Worm (Caenorhabditis elegans) whole organism, L4 larva: ENCODE data around the gene rps-16.

ENCODE experiments used
- F49E8.2 ChIP-seq: sonication (generic microtip); optimal IDR thresholded peaks from 2 replicates; lab custom pipeline; 2016; ENCODE audit warnings: missing compliant biosample characterization, mild to moderate bottlenecking, missing genetic modification characterization, borderline replicate concordance
- R02D3.7 ChIP-seq: fragments of 150-350 bp; sonication (generic microtip); optimal IDR thresholded peaks from 3 replicates; lab custom pipeline; 2014; ENCODE audit warnings: missing biosample characterization, missing genetic modification characterization
- T26A8.4 ChIP-seq: fragments of 200-800 bp; sonication (Bioruptor generic); IDR thresholded peaks from 2 replicates; pipeline ENCODE4 v1.3.6; 2022; ENCODE audit warnings: missing genetic modification characterization, missing compliant biosample characterization
- Y5F2A.4 ChIP-seq: fragments of 200-800 bp; sonication (Bioruptor generic); optimal IDR thresholded peaks from 2 replicates; lab custom pipeline; 2018; ENCODE audit warnings: mild to moderate bottlenecking, missing genetic modification characterization, missing compliant biosample characterization
- ZK546.5 ChIP-seq, 2 experiments: sonication (generic microtip); optimal IDR thresholded peaks; 2 replicates each; lab custom pipeline; 2017; ENCODE audit warnings: missing biosample characterization in 2 of 2, missing genetic modification characterization in 2 of 2
- aha-1 ChIP-seq: fragments of 150-350 bp; peaks from one replicate; lab custom pipeline; 2014; ENCODE audit warnings: missing biosample characterization, missing genetic modification characterization
- aly-2 ChIP-seq: sonication (generic microtip); optimal IDR thresholded peaks from 2 replicates; lab custom pipeline; 2018; ENCODE audit warnings: missing biosample characterization, missing genetic modification characterization
- ama-1 ChIP-seq: fragments of 150-350 bp; optimal IDR thresholded peaks from 2 replicates; lab custom pipeline; 2014; ENCODE audit warnings: inconsistent platforms, mixed read lengths
- arid-1 ChIP-seq: fragments of 200-800 bp; sonication (Bioruptor generic); conservative IDR thresholded peaks from 2 replicates; pipeline ENCODE4 v1.3.6; 2022; ENCODE audit warnings: missing genetic modification reagents, missing genetic modification characterization, missing compliant biosample characterization
- ceh-20 ChIP-seq: fragments of 200-800 bp; sonication (Bioruptor generic); IDR thresholded peaks from 2 replicates; pipeline ENCODE4 v1.3.6; 2022; ENCODE audit warnings: missing genetic modification reagents, missing genetic modification characterization, missing compliant biosample characterization
- ceh-28 ChIP-seq: fragments of 150-350 bp; optimal IDR thresholded peaks from 2 replicates; lab custom pipeline; 2014; ENCODE audit warnings: missing biosample characterization, missing genetic modification reagents, missing genetic modification characterization
- ceh-32 ChIP-seq: sonication (generic microtip); optimal IDR thresholded peaks from 2 replicates; lab custom pipeline; 2016; ENCODE audit warnings: mild to moderate bottlenecking, missing genetic modification characterization, missing compliant biosample characterization; ENCODE audit not compliant: poor library complexity
- ceh-44 ChIP-seq: fragments of 200-800 bp; sonication (Bioruptor generic); IDR thresholded peaks from 2 replicates; pipeline ENCODE4 v1.3.6; 2022; ENCODE audit warnings: missing genetic modification reagents, missing genetic modification characterization, missing compliant biosample characterization
- ceh-62 ChIP-seq: sonication (generic microtip); optimal IDR thresholded peaks from 2 replicates; lab custom pipeline; 2017; ENCODE audit warnings: missing biosample characterization, missing genetic modification characterization
- ceh-82 ChIP-seq: sonication (generic microtip); optimal IDR thresholded peaks from 2 replicates; lab custom pipeline; 2017; ENCODE audit warnings: missing biosample characterization, missing genetic modification characterization
- ces-1 ChIP-seq: fragments of 150-350 bp; sonication (generic microtip); optimal IDR thresholded peaks from 4 replicates; lab custom pipeline; 2014; ENCODE audit warnings: missing biosample characterization, missing genetic modification reagents, missing genetic modification characterization
- ctbp-1 ChIP-seq: fragments of 200-800 bp; sonication (Bioruptor generic); IDR thresholded peaks from 2 replicates; pipeline ENCODE4 v1.3.6; 2022; ENCODE audit warnings: missing genetic modification reagents, missing genetic modification characterization, missing compliant biosample characterization
- daf-12 ChIP-seq: fragments of 150-350 bp; optimal IDR thresholded peaks from 2 replicates; lab custom pipeline; 2014; ENCODE audit warnings: missing biosample characterization, missing genetic modification reagents, missing genetic modification characterization
- daf-16 ChIP-seq, 3 experiments: sonication (generic microtip); optimal IDR thresholded peaks; 2 replicates each; lab custom pipeline; 2016 to 2017; ENCODE audit warnings: missing genetic modification characterization in 3 of 3, missing genetic modification reagents in 3 of 3, mild to moderate bottlenecking in 2 of 3, missing compliant biosample characterization in 2 of 3, missing biosample characterization in 1 of 3, moderate library complexity in 1 of 3
- daf-8 ChIP-seq: fragments of 200-800 bp; sonication (Bioruptor generic); IDR thresholded peaks from 2 replicates; pipeline ENCODE4 v1.3.6; 2022; ENCODE audit warnings: missing genetic modification characterization, missing compliant biosample characterization
- dmd-8 ChIP-seq: fragments of 200-800 bp; sonication (Bioruptor generic); IDR thresholded peaks from 2 replicates; pipeline ENCODE4 v1.3.6; 2022; ENCODE audit warnings: missing genetic modification characterization, missing compliant biosample characterization
- dpl-1 ChIP-seq: fragments of 150-350 bp; optimal IDR thresholded peaks from 2 replicates; lab custom pipeline; 2014; ENCODE audit warnings: missing biosample characterization, missing genetic modification reagents, missing genetic modification characterization
- duxl-1 ChIP-seq: sonication (generic microtip); optimal IDR thresholded peaks from 2 replicates; lab custom pipeline; 2016; ENCODE audit warnings: mild to moderate bottlenecking, missing genetic modification characterization, moderate library complexity, missing compliant biosample characterization; ENCODE audit not compliant: poor library complexity
- egl-43 ChIP-seq: fragments of 200-800 bp; sonication (Bioruptor generic); IDR thresholded peaks from 2 replicates; pipeline ENCODE4 v1.3.6; 2022; ENCODE audit warnings: missing genetic modification reagents, missing genetic modification characterization, missing compliant biosample characterization
- gei-8 ChIP-seq: fragments of 200-800 bp; sonication (Bioruptor generic); optimal IDR thresholded peaks from 2 replicates; lab custom pipeline; 2018; ENCODE audit warnings: mild to moderate bottlenecking, missing genetic modification characterization, missing compliant biosample characterization
- lim-7 ChIP-seq: fragments of 200-800 bp; sonication (Bioruptor generic); IDR thresholded peaks from 2 replicates; pipeline ENCODE4 v1.3.6; 2022; ENCODE audit warnings: missing genetic modification characterization, missing compliant biosample characterization
- lin-15B ChIP-seq: fragments of 150-350 bp; sonication (generic microtip); optimal IDR thresholded peaks from 3 replicates; lab custom pipeline; 2014; ENCODE audit warnings: missing biosample characterization, missing genetic modification characterization
- lin-38 ChIP-seq: fragments of 200-800 bp; sonication (Bioruptor generic); IDR thresholded peaks from 2 replicates; pipeline ENCODE4 v1.3.6; 2022; ENCODE audit warnings: missing genetic modification reagents, missing genetic modification characterization, missing compliant biosample characterization
- lsy-2 ChIP-seq, 2 experiments: fragments of 150-350 bp in 1 of 2; sonication (generic microtip) in 1 of 2; optimal IDR thresholded peaks; 2 replicates each; lab custom pipeline; 2014 to 2017; ENCODE audit warnings: missing biosample characterization in 2 of 2, missing genetic modification characterization in 2 of 2
- madf-5 ChIP-seq, 2 experiments: fragments of 200-800 bp; sonication (Bioruptor generic); IDR thresholded peaks; 2 replicates each; pipeline ENCODE4 v1.3.6; 2022; ENCODE audit warnings: missing compliant biosample characterization in 2 of 2, missing genetic modification characterization in 2 of 2
- madf-9 ChIP-seq: fragments of 200-800 bp; sonication (Bioruptor generic); conservative IDR thresholded peaks from 2 replicates; pipeline ENCODE4 v1.3.6; 2022; ENCODE audit warnings: missing genetic modification reagents, missing genetic modification characterization, missing compliant biosample characterization
- mep-1 ChIP-seq: fragments of 150-350 bp; sonication (generic microtip); optimal IDR thresholded peaks from 3 replicates; lab custom pipeline; 2014; ENCODE audit warnings: missing biosample characterization, missing genetic modification characterization
- mes-2 ChIP-seq: sonication (generic microtip); optimal IDR thresholded peaks from 2 replicates; lab custom pipeline; 2016; ENCODE audit warnings: missing genotype, mild to moderate bottlenecking, missing genetic modification characterization, missing compliant biosample characterization; ENCODE audit not compliant: poor library complexity, severe bottlenecking
- mxl-3 ChIP-seq: fragments of 200-800 bp; sonication (Bioruptor generic); optimal IDR thresholded peaks from 2 replicates; lab custom pipeline; 2018; ENCODE audit warnings: mild to moderate bottlenecking, missing genetic modification characterization, missing compliant biosample characterization
- nhr-10 ChIP-seq: fragments of 150-350 bp; optimal IDR thresholded peaks from 2 replicates; lab custom pipeline; 2014; ENCODE audit warnings: missing biosample characterization, missing genetic modification characterization
- nhr-102 ChIP-seq: sonication (generic microtip); optimal IDR thresholded peaks from 2 replicates; lab custom pipeline; 2016; ENCODE audit warnings: mild to moderate bottlenecking, missing genetic modification characterization, moderate library complexity, missing compliant biosample characterization
- nhr-237 ChIP-seq: sonication (generic microtip); optimal IDR thresholded peaks from 2 replicates; lab custom pipeline; 2017; ENCODE audit warnings: missing biosample characterization, missing genetic modification characterization
- nhr-28 ChIP-seq: fragments of 150-350 bp; optimal IDR thresholded peaks from 2 replicates; lab custom pipeline; 2014; ENCODE audit warnings: missing biosample characterization, missing genetic modification characterization
- nhr-48 ChIP-seq: sonication (generic microtip); optimal IDR thresholded peaks from 2 replicates; lab custom pipeline; 2016; ENCODE audit warnings: mild to moderate bottlenecking, missing genetic modification characterization, missing compliant biosample characterization
- sdz-12 ChIP-seq: fragments of 200-800 bp; sonication (Bioruptor generic); optimal IDR thresholded peaks from 2 replicates; lab custom pipeline; 2018; ENCODE audit warnings: mild to moderate bottlenecking, missing genetic modification characterization, missing compliant biosample characterization
- snpc-1.2 ChIP-seq: fragments of 200-800 bp; sonication (Bioruptor generic); IDR thresholded peaks from 2 replicates; pipeline ENCODE4 v1.3.6; 2022; ENCODE audit warnings: missing genetic modification reagents, missing genetic modification characterization, missing compliant biosample characterization
- snpc-4 ChIP-seq: fragments of 150-350 bp; optimal IDR thresholded peaks from 2 replicates; lab custom pipeline; 2014; ENCODE audit warnings: missing biosample characterization, missing genetic modification characterization
- spr-3 ChIP-seq: fragments of 200-800 bp; sonication (Bioruptor generic); optimal IDR thresholded peaks from 2 replicates; lab custom pipeline; 2018; ENCODE audit warnings: mild to moderate bottlenecking, missing genetic modification characterization, missing compliant biosample characterization
- tag-97 ChIP-seq: fragments of 200-800 bp; sonication (Bioruptor generic); IDR thresholded peaks from 2 replicates; pipeline ENCODE4 v1.3.6; 2022; ENCODE audit warnings: missing genetic modification characterization, missing compliant biosample characterization
- tra-1 ChIP-seq: fragments of 200-800 bp; sonication (Bioruptor generic); IDR thresholded peaks from 2 replicates; pipeline ENCODE4 v1.3.6; 2022; ENCODE audit warnings: missing genetic modification reagents, missing genetic modification characterization, missing compliant biosample characterization
- unc-62 ChIP-seq, 3 experiments: fragments of 150-350 bp in 1 of 3; sonication (generic microtip); optimal IDR thresholded peaks in 2 of 3; peaks in 1 of 3; 1 replicate in 1 of 3; 2 replicates in 2 of 3; lab custom pipeline; 2014 to 2017; ENCODE audit warnings: missing biosample characterization in 3 of 3, missing genetic modification characterization in 3 of 3, missing genetic modification reagents in 3 of 3, missing genotype in 1 of 3
- zag-1 ChIP-seq: fragments of 150-350 bp; optimal IDR thresholded peaks from 2 replicates; lab custom pipeline; 2014; ENCODE audit warnings: missing biosample characterization, missing genetic modification characterization
- zip-2 ChIP-seq: fragments of 150-350 bp; optimal IDR thresholded peaks from 2 replicates; lab custom pipeline; 2014; ENCODE audit warnings: missing biosample characterization, missing genetic modification characterization
- ztf-11 ChIP-seq: fragments of 150-350 bp; optimal IDR thresholded peaks from 2 replicates; lab custom pipeline; 2014; ENCODE audit warnings: missing biosample characterization, missing genetic modification characterization
- ztf-7 ChIP-seq: fragments of 150-350 bp; optimal IDR thresholded peaks from 2 replicates; lab custom pipeline; 2014; ENCODE audit warnings: missing biosample characterization, missing genetic modification characterization

rps-16 gene

DNA sequence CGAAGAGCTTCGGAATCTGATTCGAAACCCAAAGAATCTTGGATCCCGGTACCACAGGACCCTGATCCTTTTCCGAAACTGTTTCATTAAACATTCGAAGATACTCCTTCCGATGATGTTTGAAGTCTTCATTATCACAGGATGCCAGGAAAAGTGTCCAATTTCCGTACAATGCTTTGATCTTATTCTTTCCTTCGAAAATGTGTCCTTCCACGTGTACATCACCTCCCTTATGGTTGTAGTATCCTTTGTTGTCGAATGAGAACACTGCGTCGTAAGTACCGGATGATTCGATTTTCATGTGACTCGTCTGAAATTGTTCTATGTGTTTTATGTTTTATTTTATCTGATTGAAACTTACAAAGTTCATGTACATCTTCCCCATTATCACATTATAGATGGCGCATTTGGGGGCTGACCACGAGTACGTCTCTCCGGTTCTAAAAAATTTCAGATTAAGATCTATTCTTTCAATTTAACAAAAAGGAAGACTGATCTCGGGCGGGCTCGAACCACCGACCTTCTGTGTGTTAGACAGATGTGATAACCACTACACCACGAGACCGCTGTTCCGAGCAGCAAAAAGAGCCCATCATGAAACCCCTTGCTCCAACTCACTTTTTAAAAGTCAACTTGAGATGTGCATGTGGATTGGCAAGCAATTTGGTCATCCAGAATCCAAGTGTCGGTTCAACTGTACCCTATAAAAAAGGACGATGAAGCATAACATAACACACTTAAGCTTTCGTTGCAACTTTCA, 12.4 kb upstream of the rps-16 start (continued):
- no peak for TF ChIP-seq zip-2 (tag; lab: Kevin White, UChicago)
- TF ChIP-seq lin-15B (tag; lab: Kevin White, UChicago), result no peak
- TF ChIP-seq ces-1, result no peak
- TF ChIP-seq tra-1 (GFP tag; lab: Robert Waterston, UW), result no peak
- no peak for TF ChIP-seq Y5F2A.4 (GFP tag; lab: Kevin White, UChicago)
- TF ChIP-seq daf-16 (GFP tag; optimal IDR thresholded peaks at IDR 0.05; lab: Kevin White, UChicago), result no peak
- TF ChIP-seq daf-16 (tag; optimal IDR thresholded peaks at IDR 0.05; lab: Kevin White, UChicago), result no peak
- 0 out of 2 replicates have a peak, but pooled peaks have one; percentile 43 for TF ChIP-seq snpc-1.2 (GFP tag; lab: Robert Waterston, UW)
- no peak for TF ChIP-seq dpl-1 (GFP tag; lab: Kevin White, UChicago)
- peak; percentile 40; the same call in 1 of the 2 replicates for TF ChIP-seq T26A8.4 (GFP tag; lab: Robert Waterston, UW)
- TF ChIP-seq nhr-237 (tag; lab: Kevin White, UChicago), result no peak
- no peak for TF ChIP-seq sdz-12 (GFP tag; lab: Kevin White, UChicago)
- TF ChIP-seq nhr-10 (tag; lab: Kevin White, UChicago), result no peak
- TF ChIP-seq daf-12, result no peak
- TF ChIP-seq egl-43 (GFP tag; lab: Robert Waterston, UW), result no peak; the same call in 1 of the 2 replicates
- no peak for TF ChIP-seq ceh-62 (tag; lab: Kevin White, UChicago)
- no peak for TF ChIP-seq R02D3.7 (tag; lab: Kevin White, UChicago)
- no peak for TF ChIP-seq spr-3
- peak; percentile 46 for TF ChIP-seq aha-1 (tag; lab: Kevin White, UChicago)
- TF ChIP-seq duxl-1 (tag; lab: Kevin White, UChicago), result no peak
- no peak for TF ChIP-seq snpc-4 (tag; lab: Kevin White, UChicago)
- TF ChIP-seq lin-38, result peak; percentile 66
- TF ChIP-seq ceh-32, result no peak
- no peak for TF ChIP-seq ama-1 (lab: Kevin White, UChicago)
- TF ChIP-seq ceh-44 (GFP tag; lab: Robert Waterston, UW), result 0 out of 2 replicates have a peak, but pooled peaks have one; percentile 19
- TF ChIP-seq F49E8.2, result no peak
- peak; percentile 40 for TF ChIP-seq nhr-48
- TF ChIP-seq ceh-20 (GFP tag; lab: Robert Waterston, UW), result no peak
- TF ChIP-seq mxl-3 (GFP tag; lab: Kevin White, UChicago), result no peak
- TF ChIP-seq tag-97 (GFP tag; lab: Robert Waterston, UW), result no peak
- TF ChIP-seq mes-2 (tag; lab: Kevin White, UChicago), result peak; percentile 26
- TF ChIP-seq ctbp-1 (GFP tag; lab: Robert Waterston, UW), result no peak
- TF ChIP-seq ceh-28, result no peak
- no peak for TF ChIP-seq lsy-2 (tag; optimal IDR thresholded peaks at IDR 0.05; lab: Kevin White, UChicago)
- no peak for TF ChIP-seq ztf-11 (tag; lab: Kevin White, UChicago)
- no peak for TF ChIP-seq madf-5 (GFP tag; IDR thresholded peaks at IDR 0.05; lab: Robert Waterston, UW)
- peak; percentile 41; the same call in 1 of the 2 replicates for TF ChIP-seq dmd-8 (GFP tag; lab: Robert Waterston, UW)
- no peak for TF ChIP-seq mep-1
- TF ChIP-seq ZK546.5 (tag; optimal IDR thresholded peaks at IDR 0.05; lab: Kevin White, UChicago), result no peak
- TF ChIP-seq ceh-82 (tag; lab: Kevin White, UChicago), result no peak
- TF ChIP-seq nhr-28 (tag; lab: Kevin White, UChicago), result no peak
- no peak for TF ChIP-seq arid-1 (GFP tag; lab: Robert Waterston, UW)
- peak; percentile 46 for TF ChIP-seq gei-8 (GFP tag; lab: Kevin White, UChicago)
- no peak for TF ChIP-seq daf-8 (GFP tag; lab: Robert Waterston, UW)
- TF ChIP-seq zag-1 (tag; lab: Kevin White, UChicago), result no peak
- TF ChIP-seq nhr-102, result no peak
- TF ChIP-seq unc-62 (GFP tag; optimal IDR thresholded peaks at IDR 0.05 in 1 of 2; lab: Kevin White, UChicago), result peak in 1 of 2 experiments; percentile 60
- TF ChIP-seq unc-62 (tag; optimal IDR thresholded peaks at IDR 0.05; lab: Kevin White, UChicago), result no peak
- TF ChIP-seq ztf-7 (tag; lab: Kevin White, UChicago), result no peak
- 0 out of 2 replicates have a peak, but pooled peaks have one; percentile 15 for TF ChIP-seq lim-7 (GFP tag; lab: Robert Waterston, UW)
- TF ChIP-seq aly-2 (tag; lab: Kevin White, UChicago), result no peak
- TF ChIP-seq madf-9, result no peak
